Fruit fly (Drosophila melanogaster): ENCODE results near the gene Naa40.

Gene Naa40

dm6 chr3R:29737891-29738290, 13.1 kb upstream of the Naa40 start, which contains the start of gene Gnpnat (continued):
- TF ChIP-seq CG4282 (GFP tag; optimal IDR thresholded peaks at IDR 0.05) (no peak), CG6854 (GFP tag; optimal IDR thresholded peaks at IDR 0.05) (peak; percentile 29), CG13296 (GFP tag; optimal IDR thresholded peaks at IDR 0.05) (peak; percentile 50), Hr3 (GFP tag; optimal IDR thresholded peaks at IDR 0.05) (peak; percentile 6), CG15514 (GFP tag; optimal IDR thresholded peaks at IDR 0.05) (peak; percentile 37), sens (GFP tag) (peak; percentile 80), CG11398 (GFP tag; optimal IDR thresholded peaks at IDR 0.05) (no peak), CG11695 (GFP tag; IDR thresholded peaks at IDR 0.05) (no peak), insv (GFP tag; optimal IDR thresholded peaks at IDR 0.05) (no peak), CG6765 (GFP tag; optimal IDR thresholded peaks at IDR 0.05) (no peak), Rx (GFP tag; IDR thresholded peaks at IDR 0.05) (no peak), CG10321 (GFP tag; IDR thresholded peaks at IDR 0.05) (no peak), Doc3 (GFP tag; IDR thresholded peaks at IDR 0.05; ENCODE audit: partially characterized antibody) (no peak), CG14965 (GFP tag; optimal IDR thresholded peaks at IDR 0.05; ENCODE audit: borderline replicate concordance) (no peak), CG8765 (GFP tag; IDR thresholded peaks at IDR 0.05) (no peak), nau (GFP tag; optimal IDR thresholded peaks at IDR 0.05) (no peak), chn (GFP tag; optimal IDR thresholded peaks at IDR 0.05) (no peak), tgo (GFP tag; IDR thresholded peaks at IDR 0.05) (no peak), slou (GFP tag; optimal IDR thresholded peaks at IDR 0.05) (no peak), Ets65A (GFP tag) (no peak), hkb (optimal IDR thresholded peaks at IDR 0.05) (no peak), hkb (GFP tag; IDR thresholded peaks at IDR 0.05) (no peak), inv (GFP tag; IDR thresholded peaks at IDR 0.05; ENCODE audit: partially characterized antibody) (no peak), Blimp-1 (GFP tag; optimal IDR thresholded peaks at IDR 0.05) (peak; percentile 58), Atf-2 (GFP tag; optimal IDR thresholded peaks at IDR 0.05) (no peak), CG14860 (GFP tag; IDR thresholded peaks at IDR 0.05; ENCODE audit: partially characterized antibody) (no peak), stc (GFP tag; IDR thresholded peaks at IDR 0.05) (no peak), CG14014 (GFP tag; IDR thresholded peaks at IDR 0.05) (no peak), CG1647 (GFP tag; optimal IDR thresholded peaks at IDR 0.05) (no peak), al (GFP tag; IDR thresholded peaks at IDR 0.05) (no peak), zen (tag; optimal IDR thresholded peaks at IDR 0.05) (peak; percentile 31), Fer1 (GFP tag; optimal IDR thresholded peaks at IDR 0.05) (peak; percentile 66), CG7357 (GFP tag; IDR thresholded peaks at IDR 0.05) (no peak), toy (GFP tag; IDR thresholded peaks at IDR 0.05) (no peak), ash1 (GFP tag; optimal IDR thresholded peaks at IDR 0.05) (no peak), CG5953 (GFP tag; IDR thresholded peaks at IDR 0.05) (no peak), CG13123 (GFP tag; optimal IDR thresholded peaks at IDR 0.05) (no peak), Deaf1 (tag; optimal IDR thresholded peaks at IDR 0.05) (peak; percentile 26), CG4730 (GFP tag; IDR thresholded peaks at IDR 0.05) (no peak), CG13424 (tag; optimal IDR thresholded peaks at IDR 0.05) (peak; percentile 68), CG16779 (GFP tag; IDR thresholded peaks at IDR 0.05) (no peak), Adf1 (GFP tag; IDR thresholded peaks at IDR 0.05) (no peak), tap (tag; optimal IDR thresholded peaks at IDR 0.05) (no peak), grau (tag; optimal IDR thresholded peaks at IDR 0.05) (peak; percentile 96), CG12299 (tag; optimal IDR thresholded peaks at IDR 0.05) (no peak), CG5245 (GFP tag; optimal IDR thresholded peaks at IDR 0.05) (peak; percentile 12), dpn (GFP tag; optimal IDR thresholded peaks at IDR 0.05) (peak in 1 of 2 experiments; percentile 55), Scr (GFP tag; IDR thresholded peaks at IDR 0.05; ENCODE audit: partially characterized antibody) (no peak), bbx (GFP tag; IDR thresholded peaks at IDR 0.05; ENCODE audit: partially characterized antibody) (no peak), Xbp1 (GFP tag; optimal IDR thresholded peaks at IDR 0.05) (peak; percentile 40), Dp (GFP tag; optimal IDR thresholded peaks at IDR 0.05) (no peak), abd-A (tag; optimal IDR thresholded peaks at IDR 0.05) (no peak)
